Fruit fly (Drosophila melanogaster): Measurements from ENCODE around the gene CG42717.

Gene CG42717

DNA sequence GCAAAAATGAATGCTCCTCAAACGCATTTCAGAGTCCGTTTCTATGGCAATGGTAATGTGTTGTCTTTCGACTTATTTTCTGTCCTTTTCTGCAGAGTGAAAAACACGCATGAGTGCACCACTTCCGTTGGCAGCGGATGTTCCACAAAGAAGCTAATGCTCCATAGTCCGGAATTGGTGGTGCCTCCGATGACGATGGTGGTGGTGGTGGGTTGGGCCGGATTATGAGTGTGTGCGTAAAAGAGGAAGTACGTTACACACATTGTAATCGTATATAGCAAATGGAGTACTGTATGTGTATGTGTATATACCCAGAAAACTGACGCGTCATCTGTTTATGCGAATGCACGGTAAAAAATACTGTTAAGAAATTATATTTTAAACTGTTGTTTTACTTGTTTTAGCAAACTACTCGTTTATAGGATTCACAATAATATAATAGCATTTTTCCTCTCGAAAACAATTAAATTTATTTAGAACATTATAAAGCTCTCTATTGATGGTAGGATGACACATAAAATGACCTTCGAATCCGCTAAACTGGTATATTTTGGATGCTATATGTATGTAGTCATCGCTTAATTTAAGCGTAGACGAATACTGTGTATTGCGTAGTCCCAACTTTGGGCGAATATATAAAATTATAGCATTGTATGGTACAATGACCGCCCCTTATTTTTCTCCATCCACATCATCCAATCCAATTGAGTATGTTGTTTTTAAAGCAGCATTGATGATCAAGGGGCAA, 12.3 kb upstream of the CG42717 start (continued):
- TF ChIP-seq Hsf (GFP tag; optimal IDR thresholded peaks at IDR 0.05): peak; percentile 0
- no peak for TF ChIP-seq CG2875 (GFP tag; optimal IDR thresholded peaks at IDR 0.05)
- TF ChIP-seq CG18476 (GFP tag; optimal IDR thresholded peaks at IDR 0.05): no peak
- peak; percentile 2 for TF ChIP-seq grn (GFP tag; optimal IDR thresholded peaks at IDR 0.05)
- TF ChIP-seq Dref (GFP tag; IDR thresholded peaks at IDR 0.05): no peak
- TF ChIP-seq Lhr (GFP tag; optimal IDR thresholded peaks at IDR 0.05): no peak
- TF ChIP-seq bbx (GFP tag; IDR thresholded peaks at IDR 0.05; ENCODE audit: partially characterized antibody): no peak
- TF ChIP-seq Ptx1 (GFP tag; IDR thresholded peaks at IDR 0.05): peak; percentile 14
- TF ChIP-seq mld (GFP tag; IDR thresholded peaks at IDR 0.05; ENCODE audit: partially characterized antibody): no peak
- peak; percentile 73 for TF ChIP-seq CG11695 (GFP tag; IDR thresholded peaks at IDR 0.05)
- TF ChIP-seq CG1233 (GFP tag; optimal IDR thresholded peaks at IDR 0.05): no peak
- peak; percentile 24 for TF ChIP-seq CG18599 (GFP tag; optimal IDR thresholded peaks at IDR 0.05)
- TF ChIP-seq Lim3 (GFP tag; IDR thresholded peaks at IDR 0.05): no peak
- no peak for TF ChIP-seq shn (GFP tag; optimal IDR thresholded peaks at IDR 0.05)
- peak; percentile 47 for TF ChIP-seq CG4854 (GFP tag; optimal IDR thresholded peaks at IDR 0.05)
- TF ChIP-seq HLH54F (GFP tag; optimal IDR thresholded peaks at IDR 0.05): no peak
- no peak for TF ChIP-seq CG10321 (GFP tag; IDR thresholded peaks at IDR 0.05)
- TF ChIP-seq ssp (GFP tag; IDR thresholded peaks at IDR 0.05): no peak
- no peak for TF ChIP-seq CG12659 (GFP tag; optimal IDR thresholded peaks at IDR 0.05)
- TF ChIP-seq CG15601 (tag; optimal IDR thresholded peaks at IDR 0.05): peak; percentile 9
- no peak for TF ChIP-seq Dad (GFP tag; optimal IDR thresholded peaks at IDR 0.05)
- peak; percentile 44 for TF ChIP-seq CoRest (tag; optimal IDR thresholded peaks at IDR 0.05)
- no peak for TF ChIP-seq CG33213 (GFP tag; optimal IDR thresholded peaks at IDR 0.05)
- no peak for TF ChIP-seq CG16813 (GFP tag; IDR thresholded peaks at IDR 0.05; ENCODE audit: partially characterized antibody)
- TF ChIP-seq CG3065 (GFP tag; optimal IDR thresholded peaks at IDR 0.05): no peak
- TF ChIP-seq HLHmδ (GFP tag; optimal IDR thresholded peaks at IDR 0.05): peak; percentile 45
- peak; percentile 30 for TF ChIP-seq CG1602 (GFP tag; optimal IDR thresholded peaks at IDR 0.05)
- no peak for TF ChIP-seq CG17385 (GFP tag; optimal IDR thresholded peaks at IDR 0.05)
- peak in 1 of 2 experiments; percentile 73 for TF ChIP-seq Hr51 (GFP tag; optimal IDR thresholded peaks at IDR 0.05)
- no peak for TF ChIP-seq dan (GFP tag; IDR thresholded peaks at IDR 0.05)
- TF ChIP-seq CG10366 (GFP tag; IDR thresholded peaks at IDR 0.05): peak; percentile 48
- TF ChIP-seq Ada2b (GFP tag; IDR thresholded peaks at IDR 0.05): peak; percentile 46; the same call in 1 of the 2 replicates
- peak; percentile 41 for TF ChIP-seq D19A (tag; optimal IDR thresholded peaks at IDR 0.05)
- TF ChIP-seq CG18262 (tag; optimal IDR thresholded peaks at IDR 0.05): peak; percentile 71
- no peak for TF ChIP-seq Sin3A (optimal IDR thresholded peaks at IDR 0.05)
- TF ChIP-seq ftz-f1 (GFP tag; optimal IDR thresholded peaks at IDR 0.05): no peak
- TF ChIP-seq Rfx (GFP tag; IDR thresholded peaks at IDR 0.05): peak; percentile 66
- no peak for TF ChIP-seq HmgZ (tag; optimal IDR thresholded peaks at IDR 0.05)
- no peak for TF ChIP-seq prd (optimal IDR thresholded peaks at IDR 0.05)
- TF ChIP-seq prd (GFP tag; IDR thresholded peaks at IDR 0.05): peak; percentile 48
- peak; percentile 41; the same call in 1 of the 2 replicates for TF ChIP-seq Oaz (GFP tag; IDR thresholded peaks at IDR 0.05)
- TF ChIP-seq H2.0 (GFP tag; IDR thresholded peaks at IDR 0.05): peak; percentile 63
- no peak for TF ChIP-seq Neu2 (GFP tag; optimal IDR thresholded peaks at IDR 0.05; ENCODE audit: borderline replicate concordance)
- peak; percentile 6; the same call in 1 of the 2 replicates for TF ChIP-seq Ravus (GFP tag; IDR thresholded peaks at IDR 0.05)
- no peak for TF ChIP-seq CG17568 (GFP tag; optimal IDR thresholded peaks at IDR 0.05)
- no peak for TF ChIP-seq phol (tag; optimal IDR thresholded peaks at IDR 0.05)
- TF ChIP-seq sob (GFP tag; IDR thresholded peaks at IDR 0.05): peak; percentile 40
- TF ChIP-seq tio (GFP tag; optimal IDR thresholded peaks at IDR 0.05): peak; percentile 64
- TF ChIP-seq pfk (GFP tag; optimal IDR thresholded peaks at IDR 0.05): no peak
- TF ChIP-seq CG8944 (GFP tag; optimal IDR thresholded peaks at IDR 0.05): no peak

Data from whole organism, embryonic.